Worm (Caenorhabditis elegans): Measurements from ENCODE around the gene snet-1.

Gene snet-1

ce11 chrX:3654623-3655022 lies 14.1 kb downstream of the snet-1 start, which contains the start of gene R11G1.11:
TSS of gene R11G1.11 (plus strand) at chrX:3654923.
- no peak for TF ChIP-seq ceh-16 (tag; optimal IDR thresholded peaks at IDR 0.05)
- peak; percentile 52 for TF ChIP-seq nhr-23 (tag; optimal IDR thresholded peaks at IDR 0.05)
- TF ChIP-seq R02D3.7 (tag; optimal IDR thresholded peaks at IDR 0.05), result no peak
- TF ChIP-seq mdl-1 (tag; optimal IDR thresholded peaks at IDR 0.05), result no peak

- TF ChIP-seq jun-1 (tag; optimal IDR thresholded peaks at IDR 0.05), result peak; percentile 41
- peak; percentile 33 for TF ChIP-seq skn-1 (tag; optimal IDR thresholded peaks at IDR 0.05)
- TF ChIP-seq fkh-2 (tag; optimal IDR thresholded peaks at IDR 0.05), result no peak
- peak; percentile 0 for TF ChIP-seq snpc-4 (tag; optimal IDR thresholded peaks at IDR 0.05)
- no peak for TF ChIP-seq egl-27 (tag; optimal IDR thresholded peaks at IDR 0.05)
- peak; percentile 64 for TF ChIP-seq mdl-1 (tag; optimal IDR thresholded peaks at IDR 0.05)
- peak; percentile 25 for TF ChIP-seq lin-15B (tag; optimal IDR thresholded peaks at IDR 0.05)
- TF ChIP-seq ceh-28 (tag; optimal IDR thresholded peaks at IDR 0.05), result peak; percentile 29
- TF ChIP-seq pha-4 (tag; optimal IDR thresholded peaks at IDR 0.05), result peak; percentile 82
- peak; percentile 44 for TF ChIP-seq nhr-25 (tag; optimal IDR thresholded peaks at IDR 0.05)
- no peak for TF ChIP-seq zag-1 (tag; optimal IDR thresholded peaks at IDR 0.05)
- TF ChIP-seq nhr-23 (tag; optimal IDR thresholded peaks at IDR 0.05), result peak; percentile 17
- peak; percentile 83 for TF ChIP-seq hmg-11 (tag; optimal IDR thresholded peaks at IDR 0.05)
- TF ChIP-seq elt-2 (tag; optimal IDR thresholded peaks at IDR 0.05), result peak; percentile 41
- TF ChIP-seq tbx-2 (tag; optimal IDR thresholded peaks at IDR 0.05), result no peak
- peak; percentile 69 for TF ChIP-seq lin-39 (tag; optimal IDR thresholded peaks at IDR 0.05)
- TF ChIP-seq nfya-1 (tag; optimal IDR thresholded peaks at IDR 0.05; ENCODE audit: insufficient read depth), result peak; percentile 68
Observed at ce11 chrX:3650100-3650809, 18.5 kb downstream of the snet-1 start, which contains the start of the genes sax-1 and R11G1.2. TSS of gene sax-1 (minus strand) at chrX:3650150. TSS of gene R11G1.2 (plus strand) at chrX:3650614.

ce11 chrX:3645924-3646323 lies 22.8 kb downstream of the snet-1 start:
- TF ChIP-seq unc-62 (GFP tag; optimal IDR thresholded peaks at IDR 0.05) (no peak), nhr-237 (tag; optimal IDR thresholded peaks at IDR 0.05) (no peak), zag-1 (tag; optimal IDR thresholded peaks at IDR 0.05) (no peak), mdl-1 (tag; optimal IDR thresholded peaks at IDR 0.05) (no peak)

ce11 chrX:3644796-3645195 lies 23.9 kb downstream of the snet-1 start, which contains the start of gene tmem-24:
TSS of gene tmem-24 (minus strand) at chrX:3644896.
- TF ChIP-seq elt-1 (tag; optimal IDR thresholded peaks at IDR 0.05) (no peak), ceh-28 (tag; optimal IDR thresholded peaks at IDR 0.05) (no peak), sea-2 (GFP tag; optimal IDR thresholded peaks at IDR 0.05) (no peak), unc-39 (tag; optimal IDR thresholded peaks at IDR 0.05) (no peak), zag-1 (tag; optimal IDR thresholded peaks at IDR 0.05) (no peak), fkh-10 (GFP tag; optimal IDR thresholded peaks at IDR 0.05) (no peak), nhr-76 (tag; optimal IDR thresholded peaks at IDR 0.05) (no peak), nfya-1 (tag; optimal IDR thresholded peaks at IDR 0.05; ENCODE audit: insufficient read depth) (no peak)

- peak; percentile 5 for TF ChIP-seq fkh-10 (GFP tag; optimal IDR thresholded peaks at IDR 0.05)
- no peak for TF ChIP-seq zag-1 (tag; optimal IDR thresholded peaks at IDR 0.05)
Observed at ce11 chrX:3634782-3635181, 34.0 kb downstream of the snet-1 start.

ce11 chrX:3633654-3634053 lies 35.1 kb downstream of the snet-1 start, which contains the start of gene gst-11:
TSS of gene gst-11 (minus strand) at chrX:3633754.
- TF ChIP-seq nhr-11 (tag; optimal IDR thresholded peaks at IDR 0.05), result no peak
- TF ChIP-seq daf-12 (tag; optimal IDR thresholded peaks at IDR 0.05), result no peak
- TF ChIP-seq nhr-12 (tag; optimal IDR thresholded peaks at IDR 0.05), result no peak
- no peak for TF ChIP-seq zag-1 (tag; optimal IDR thresholded peaks at IDR 0.05)
- no peak for TF ChIP-seq nhr-67 (tag; optimal IDR thresholded peaks at IDR 0.05)
- TF ChIP-seq elt-3 (tag; optimal IDR thresholded peaks at IDR 0.05), result no peak
- TF ChIP-seq lin-39 (tag; optimal IDR thresholded peaks at IDR 0.05), result no peak
- TF ChIP-seq ceh-28 (tag; optimal IDR thresholded peaks at IDR 0.05), result no peak
- no peak for TF ChIP-seq nhr-76 (tag; optimal IDR thresholded peaks at IDR 0.05)
- no peak for TF ChIP-seq lin-15B (tag; optimal IDR thresholded peaks at IDR 0.05)
- TF ChIP-seq ceh-16 (tag; optimal IDR thresholded peaks at IDR 0.05), result no peak
- no peak for TF ChIP-seq R02D3.7 (tag; optimal IDR thresholded peaks at IDR 0.05)
